Fruit fly (Drosophila melanogaster) whole organism, embryonic: Measurements from ENCODE around the gene mof.

Experiments
- Aef1 ChIP-seq: fragments of 200-800 bp; sonication (Bioruptor generic); IDR thresholded peaks from 3 replicates; pipeline ENCODE4 v1.3.6; 2022; ENCODE audit warnings: missing biosample characterization, missing genetic modification characterization
- BEAF-32 ChIP-seq: fragments of 200-800 bp; sonication (Bioruptor generic); optimal IDR thresholded peaks from 3 replicates; lab custom pipeline; 2017; ENCODE audit warnings: missing biosample characterization, missing genetic modification characterization, mild to moderate bottlenecking, moderate library complexity, missing genetic modification reagents
- CG10267 ChIP-seq: fragments of 200-800 bp; sonication (Bioruptor generic); optimal IDR thresholded peaks from 2 replicates; lab custom pipeline; 2018; ENCODE audit warnings: missing biosample characterization, mild to moderate bottlenecking, missing genetic modification characterization, moderate library complexity
- CG10543 ChIP-seq: fragments of 200-800 bp; sonication (Bioruptor generic); optimal IDR thresholded peaks from 3 replicates; lab custom pipeline; 2017; ENCODE audit warnings: missing biosample characterization, mild to moderate bottlenecking, missing genetic modification characterization, moderate library complexity
- CG10959 ChIP-seq: fragments of 200-800 bp; sonication (Bioruptor generic); IDR thresholded peaks from 2 replicates; pipeline ENCODE4 v1.3.6; 2022; ENCODE audit warnings: missing biosample characterization, missing genetic modification characterization
- CG10979 ChIP-seq: fragments of 200-800 bp; sonication (Bioruptor generic); optimal IDR thresholded peaks from 2 replicates; lab custom pipeline; 2018; ENCODE audit warnings: missing biosample characterization, mild to moderate bottlenecking, missing genetic modification characterization, moderate library complexity
- CG13287 ChIP-seq: fragments of 200-800 bp; sonication (Bioruptor generic); IDR thresholded peaks from 2 replicates; pipeline ENCODE4 v1.3.6; 2022; ENCODE audit warnings: missing biosample characterization, missing genetic modification characterization; ENCODE audit not compliant: partially characterized antibody
- CG14667 ChIP-seq: fragments of 200-800 bp; sonication (Bioruptor generic); IDR thresholded peaks from 2 replicates; pipeline ENCODE4 v1.3.6; 2022; ENCODE audit warnings: missing biosample characterization, missing genetic modification characterization
- CG17802 ChIP-seq: fragments of 200-800 bp; sonication (Bioruptor generic); optimal IDR thresholded peaks from 2 replicates; lab custom pipeline; 2018; ENCODE audit warnings: missing biosample characterization, mild to moderate bottlenecking, missing genetic modification characterization, moderate library complexity
- CG18011 ChIP-seq: fragments of 200-800 bp; sonication (Bioruptor generic); optimal IDR thresholded peaks from 2 replicates; lab custom pipeline; 2017; ENCODE audit warnings: missing biosample characterization, missing genetic modification characterization, mild to moderate bottlenecking, moderate library complexity, missing genotype
- CG4820 ChIP-seq: fragments of 200-800 bp; sonication (Bioruptor generic); optimal IDR thresholded peaks from 3 replicates; lab custom pipeline; 2016; ENCODE audit warnings: missing biosample characterization, missing genetic modification characterization
- Dll ChIP-seq: fragments of 200-800 bp; sonication (Bioruptor generic); IDR thresholded peaks from 4 replicates; pipeline ENCODE4 v1.3.6; 2022; ENCODE audit warnings: missing biosample characterization, missing genetic modification characterization; ENCODE audit not compliant: partially characterized antibody
- Elba2 ChIP-seq: fragments of 200-800 bp; sonication (Bioruptor generic); optimal IDR thresholded peaks from 3 replicates; lab custom pipeline; 2016; ENCODE audit warnings: missing biosample characterization, missing genetic modification characterization
- Fer3 ChIP-seq: fragments of 200-800 bp; sonication (Bioruptor generic); optimal IDR thresholded peaks from 2 replicates; lab custom pipeline; 2018; ENCODE audit warnings: missing biosample characterization, mild to moderate bottlenecking, missing genetic modification characterization, moderate library complexity
- Gug ChIP-seq: fragments of 200-800 bp; sonication (Bioruptor generic); IDR thresholded peaks from 4 replicates; pipeline ENCODE4 v1.3.6; 2022; ENCODE audit warnings: missing biosample characterization, missing genetic modification characterization
- Hmx ChIP-seq: fragments of 200-800 bp; sonication (Bioruptor generic); optimal IDR thresholded peaks from 2 replicates; lab custom pipeline; 2016; ENCODE audit warnings: missing biosample characterization, missing genetic modification characterization
- Hr39 ChIP-seq: fragments of >200 bp; optimal IDR thresholded peaks from 2 replicates; lab custom pipeline; 2017
- Hr78 ChIP-seq, 2 experiments: fragments of 200-800 bp in 1 of 2; fragments of >200 bp in 1 of 2; sonication (Bioruptor generic) in 1 of 2; optimal IDR thresholded peaks; 2 replicates each; lab custom pipeline; 2017 to 2019; ENCODE audit warnings: missing biosample characterization in 2 of 2, missing genetic modification characterization in 2 of 2, mild to moderate bottlenecking in 1 of 2, moderate library complexity in 1 of 2
- Lim3 ChIP-seq: fragments of 200-800 bp; sonication (Bioruptor generic); IDR thresholded peaks from 2 replicates; pipeline ENCODE4 v1.3.6; 2022; ENCODE audit warnings: missing biosample characterization, missing genetic modification characterization
- MTF-1 ChIP-seq: fragments of 200-800 bp; sonication (Bioruptor generic); optimal IDR thresholded peaks from 2 replicates; lab custom pipeline; 2018; ENCODE audit warnings: missing biosample characterization, mild to moderate bottlenecking, missing genetic modification characterization, borderline replicate concordance
- Max ChIP-seq: fragments of 200-800 bp; sonication (Bioruptor generic); optimal IDR thresholded peaks from 2 replicates; lab custom pipeline; 2016; ENCODE audit warnings: missing biosample characterization, mild to moderate bottlenecking, missing genetic modification characterization
- Oaz ChIP-seq: fragments of 200-800 bp; sonication (Bioruptor generic); IDR thresholded peaks from 2 replicates; pipeline ENCODE4 v1.3.6; 2022; ENCODE audit warnings: missing biosample characterization, missing genetic modification characterization
- Ptx1 ChIP-seq: fragments of 200-800 bp; sonication (Bioruptor generic); IDR thresholded peaks from 2 replicates; pipeline ENCODE4 v1.3.6; 2022; ENCODE audit warnings: missing biosample characterization, missing genetic modification characterization
- Ravus ChIP-seq: fragments of 200-800 bp; sonication (Bioruptor generic); IDR thresholded peaks from 2 replicates; pipeline ENCODE4 v1.3.6; 2022; ENCODE audit warnings: missing biosample characterization, missing genetic modification characterization
- Side ChIP-seq: fragments of 200-800 bp; sonication (Bioruptor generic); optimal IDR thresholded peaks from 2 replicates; lab custom pipeline; 2016; ENCODE audit warnings: missing biosample characterization, missing genetic modification characterization
- Xbp1 ChIP-seq: fragments of 200-800 bp; sonication (Bioruptor generic); optimal IDR thresholded peaks from 3 replicates; lab custom pipeline; 2016; ENCODE audit warnings: missing biosample characterization, mild to moderate bottlenecking, missing genetic modification characterization
- ab ChIP-seq: fragments of 200-800 bp; sonication (Bioruptor generic); optimal IDR thresholded peaks from 2 replicates; lab custom pipeline; 2016; ENCODE audit warnings: missing biosample characterization, missing genetic modification characterization
- aop ChIP-seq: fragments of 200-800 bp; sonication (Bioruptor generic); IDR thresholded peaks from 2 replicates; pipeline ENCODE4 v1.3.6; 2022; ENCODE audit warnings: missing biosample characterization, missing genetic modification characterization
- ap ChIP-seq: fragments of 200-800 bp; sonication (Bioruptor generic); IDR thresholded peaks from 2 replicates; pipeline ENCODE4 v1.3.6; 2022; ENCODE audit warnings: missing biosample characterization, missing genetic modification characterization
- ato ChIP-seq: fragments of 200-800 bp; sonication (Bioruptor generic); IDR thresholded peaks from 2 replicates; pipeline ENCODE4 v1.3.6; 2022; ENCODE audit warnings: missing biosample characterization, missing genetic modification characterization; ENCODE audit not compliant: partially characterized antibody
- bab2 ChIP-seq: fragments of 200-800 bp; sonication (Bioruptor generic); optimal IDR thresholded peaks from 2 replicates; lab custom pipeline; 2016; ENCODE audit warnings: missing biosample characterization, missing genetic modification characterization
- cg ChIP-seq: fragments of 200-800 bp; sonication (Bioruptor generic); optimal IDR thresholded peaks from 3 replicates; lab custom pipeline; 2019; ENCODE audit warnings: missing biosample characterization, mild to moderate bottlenecking, missing genetic modification characterization, moderate library complexity
- chinmo ChIP-seq: fragments of 200-800 bp; sonication (Bioruptor generic); IDR thresholded peaks from 4 replicates; pipeline ENCODE4 v1.3.6; 2022; ENCODE audit warnings: missing biosample characterization, missing genetic modification characterization; ENCODE audit not compliant: partially characterized antibody
- crol ChIP-seq: fragments of 200-800 bp; sonication (Bioruptor generic); IDR thresholded peaks from 2 replicates; pipeline ENCODE4 v1.3.6; 2022; ENCODE audit warnings: missing biosample characterization, missing genetic modification characterization
- esg ChIP-seq: fragments of 200-800 bp; sonication (Bioruptor generic); conservative IDR thresholded peaks from 2 replicates; pipeline ENCODE4 v1.3.6; 2022; ENCODE audit warnings: missing biosample characterization, missing genetic modification characterization
- fd3F ChIP-seq: fragments of 200-800 bp; sonication (Bioruptor generic); optimal IDR thresholded peaks from 2 replicates; lab custom pipeline; 2018; ENCODE audit warnings: missing biosample characterization, mild to moderate bottlenecking, missing genetic modification characterization, moderate library complexity
- gcm ChIP-seq: fragments of 200-800 bp; sonication (Bioruptor generic); optimal IDR thresholded peaks from 2 replicates; lab custom pipeline; 2019; ENCODE audit warnings: missing biosample characterization, mild to moderate bottlenecking, missing genetic modification characterization, moderate library complexity
- gsb ChIP-seq: fragments of 200-800 bp; sonication (Bioruptor generic); IDR thresholded peaks from 2 replicates; pipeline ENCODE4 v1.3.6; 2022; ENCODE audit warnings: missing biosample characterization, missing genetic modification characterization
- gt ChIP-seq: fragments of 200-800 bp; sonication (Bioruptor generic); IDR thresholded peaks from 2 replicates; pipeline ENCODE4 v1.3.6; 2022; ENCODE audit warnings: missing biosample characterization, missing genetic modification characterization
- kay ChIP-seq: fragments of 200-800 bp; sonication (Bioruptor generic); optimal IDR thresholded peaks from 2 replicates; lab custom pipeline; 2016; ENCODE audit warnings: missing biosample characterization, missing genetic modification characterization
- knrl ChIP-seq: fragments of 200-800 bp; sonication (Bioruptor generic); IDR thresholded peaks from 3 replicates; pipeline ENCODE4 v1.3.6; 2022; ENCODE audit warnings: missing biosample characterization, missing genetic modification characterization; ENCODE audit not compliant: partially characterized antibody
- lov ChIP-seq, 2 experiments: fragments of 200-800 bp in 1 of 2; fragments of >200 bp in 1 of 2; sonication (Bioruptor generic) in 1 of 2; IDR thresholded peaks in 1 of 2; optimal IDR thresholded peaks in 1 of 2; 2 replicates in 1 of 2; 3 replicates in 1 of 2; pipeline versions ENCODE4 v1.3.6 to Lab custom; 2017 to 2022; ENCODE audit warnings: missing biosample characterization in 1 of 2, missing genetic modification characterization in 1 of 2
- otp ChIP-seq: fragments of 200-800 bp; sonication (Bioruptor generic); IDR thresholded peaks from 3 replicates; pipeline ENCODE4, ENCODE4 v1.3.6; 2022; ENCODE audit warnings: missing biosample characterization, missing genetic modification characterization
- p53 ChIP-seq: fragments of 200-800 bp; sonication (Bioruptor generic); optimal IDR thresholded peaks from 2 replicates; lab custom pipeline; 2016; ENCODE audit warnings: missing biosample characterization, missing genetic modification characterization
- prd ChIP-seq, 3 experiments: fragments of >200 bp in 2 of 3; fragments of 200-800 bp in 1 of 3; sonication (Bioruptor generic) in 1 of 3; optimal IDR thresholded peaks in 2 of 3; IDR thresholded peaks in 1 of 3; 2 replicates in 2 of 3; 3 replicates in 1 of 3; pipeline versions ENCODE4 v1.3.6 to Lab custom; 2017 to 2022; ENCODE audit warnings: missing biosample characterization in 1 of 3, missing genetic modification characterization in 1 of 3
- sob ChIP-seq: fragments of 200-800 bp; sonication (Bioruptor generic); IDR thresholded peaks from 2 replicates; pipeline ENCODE4 v1.3.6; 2022; ENCODE audit warnings: missing biosample characterization, missing genetic modification characterization
- tgo ChIP-seq: fragments of 200-800 bp; sonication (Bioruptor generic); IDR thresholded peaks from 3 replicates; pipeline ENCODE4 v1.3.6; 2022; ENCODE audit warnings: missing biosample characterization, missing genetic modification characterization
- vfl ChIP-seq: fragments of 200-800 bp; sonication (Bioruptor generic); optimal IDR thresholded peaks from 2 replicates; lab custom pipeline; 2016; ENCODE audit warnings: missing biosample characterization, missing genetic modification characterization

Gene mof

dm6 chrX:5880139-5880924 lies 3.7 kb upstream of the mof start (continued):
- TF ChIP-seq otp (GFP tag; lab: Robert Waterston, UW) = 0 out of 3 replicates have a peak, but pooled peaks have one; percentile 13
- no peak for TF ChIP-seq ato
- TF ChIP-seq bab2 = peak; percentile 59
- TF ChIP-seq Side (GFP tag; lab: Kevin White, UChicago) = no peak
- TF ChIP-seq CG14667 (GFP tag; lab: Robert Waterston, UW) = no peak
- no peak for TF ChIP-seq BEAF-32 (GFP tag; lab: Kevin White, UChicago)
- no peak for TF ChIP-seq CG13287 (GFP tag; lab: Robert Waterston, UW)
- no peak for TF ChIP-seq gt (GFP tag; lab: Robert Waterston, UW)
- TF ChIP-seq Hmx (GFP tag; lab: Kevin White, UChicago) = no peak
- peak; percentile 49 for TF ChIP-seq Xbp1 (GFP tag; lab: Kevin White, UChicago)
- TF ChIP-seq Max (GFP tag; lab: Kevin White, UChicago) = peak; percentile 32
- TF ChIP-seq crol (GFP tag; lab: Robert Waterston, UW) = no peak
- TF ChIP-seq Elba2 = peak; percentile 99
- TF ChIP-seq fd3F (GFP tag; lab: Kevin White, UChicago) = no peak
- TF ChIP-seq CG17802 (tag; lab: Kevin White, UChicago) = no peak
- no peak for TF ChIP-seq ab (GFP tag; lab: Kevin White, UChicago)
- TF ChIP-seq tgo (GFP tag; lab: Robert Waterston, UW) = peak; percentile 47; the same call in 2 of the 3 replicates
- TF ChIP-seq Hr78 (GFP tag; optimal IDR thresholded peaks at IDR 0.05; lab: Kevin White, UChicago) = peak in 1 of 2 experiments; percentile 65
- TF ChIP-seq Fer3 (tag; lab: Kevin White, UChicago) = peak; percentile 58
- TF ChIP-seq Aef1 (GFP tag; lab: Robert Waterston, UW) = no peak; the same call in 2 of the 3 replicates
- no peak for TF ChIP-seq Lim3
- TF ChIP-seq sob (GFP tag; lab: Robert Waterston, UW) = peak; percentile 48; the same call in 1 of the 2 replicates
- TF ChIP-seq Gug (GFP tag; lab: Robert Waterston, UW) = peak; percentile 56; the same call in 2 of the 4 replicates
- no peak for TF ChIP-seq vfl (GFP tag; lab: Kevin White, UChicago)
- TF ChIP-seq aop (GFP tag; lab: Robert Waterston, UW) = no peak
- no peak for TF ChIP-seq kay (GFP tag; lab: Kevin White, UChicago)
- no peak for TF ChIP-seq Dll
- TF ChIP-seq gcm (GFP tag; lab: Kevin White, UChicago) = peak; percentile 24
- TF ChIP-seq esg (GFP tag; lab: Robert Waterston, UW) = peak; percentile 36
- TF ChIP-seq chinmo (GFP tag; lab: Robert Waterston, UW) = peak; percentile 58; the same call in 1 of the 4 replicates
- TF ChIP-seq knrl (GFP tag; lab: Robert Waterston, UW) = no peak
- peak; percentile 50 for TF ChIP-seq CG10979 (tag; lab: Kevin White, UChicago)
- TF ChIP-seq CG18011 (GFP tag; lab: Kevin White, UChicago) = no peak
- TF ChIP-seq ap (GFP tag; lab: Robert Waterston, UW) = no peak
- no peak for TF ChIP-seq Hr39 (lab: Kevin White, UChicago)
- TF ChIP-seq CG10543 (GFP tag; lab: Kevin White, UChicago) = peak; percentile 1
- peak; percentile 62 for TF ChIP-seq Ptx1 (GFP tag; lab: Robert Waterston, UW)
- peak; percentile 95 for TF ChIP-seq cg (GFP tag; lab: Kevin White, UChicago)
- TF ChIP-seq MTF-1 (GFP tag; lab: Kevin White, UChicago) = peak; percentile 45
- no peak for TF ChIP-seq prd (optimal IDR thresholded peaks at IDR 0.05; lab: Kevin White, UChicago)
- TF ChIP-seq prd (GFP tag; IDR thresholded peaks at IDR 0.05; lab: Robert Waterston, UW) = peak; percentile 55; the same call in 2 of the 3 replicates
- TF ChIP-seq CG10267 (tag; lab: Kevin White, UChicago) = peak; percentile 20
- no peak for TF ChIP-seq Ravus (GFP tag; lab: Robert Waterston, UW)
- no peak for TF ChIP-seq Oaz (GFP tag; lab: Robert Waterston, UW)
- TF ChIP-seq CG4820 (GFP tag; lab: Kevin White, UChicago) = peak; percentile 29
- no peak for TF ChIP-seq p53 (GFP tag; lab: Kevin White, UChicago)
- TF ChIP-seq gsb (GFP tag; lab: Robert Waterston, UW) = peak; percentile 29; the same call in 1 of the 2 replicates
- no peak for TF ChIP-seq lov (optimal IDR thresholded peaks at IDR 0.05; lab: Kevin White, UChicago)
- TF ChIP-seq lov (GFP tag; IDR thresholded peaks at IDR 0.05; lab: Robert Waterston, UW) = no peak
- no peak for TF ChIP-seq CG10959
